Fruit fly (Drosophila melanogaster) ovary, adult (tissue): ENCODE measurements around the gene Best3.

Experiments used
- CG17801 ChIP-seq: fragments of 200-800 bp; optimal IDR thresholded peaks from 2 replicates; lab custom pipeline; 2019; ENCODE audit warnings: missing biosample characterization, mild to moderate bottlenecking, missing genetic modification characterization, moderate library complexity; ENCODE audit not compliant: partially characterized antibody

Best3 gene

dm6 chr3L:15314539-15314938, 12.0 kb upstream of the Best3 start:
- TF ChIP-seq CG17801 (GFP tag; lab: Kevin White, UChicago), result no peak

- TF ChIP-seq CG17801 (GFP tag; lab: Kevin White, UChicago), result no peak
These were observed 9.1 kb upstream of the Best3 start for dm6 chr3L:15311457-15312368.

DNA sequence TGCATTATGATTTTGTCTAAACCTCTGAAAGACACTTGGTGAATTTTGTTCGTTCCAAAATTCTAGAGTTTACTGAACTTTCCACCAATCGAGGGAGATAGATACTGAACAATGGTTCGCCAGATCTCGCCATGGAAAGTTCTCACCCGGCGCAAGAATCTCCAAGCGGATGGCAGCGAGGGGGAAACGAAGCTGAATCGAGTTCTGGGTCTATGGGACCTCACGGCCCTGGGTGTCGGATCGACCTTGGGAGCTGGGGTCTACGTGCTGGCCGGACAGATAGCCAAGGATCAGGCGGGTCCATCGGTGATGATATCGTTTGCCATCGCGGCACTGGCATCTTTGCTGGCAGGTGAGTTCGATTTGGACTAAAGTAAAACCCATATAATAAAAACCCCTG, 3.9 kb upstream of the Best3 start:
- TF ChIP-seq CG17801 (GFP tag; lab: Kevin White, UChicago), result no peak

dm6 chr3L:15305036-15305613, 2.5 kb upstream of the Best3 start:
- no peak for TF ChIP-seq CG17801 (GFP tag; lab: Kevin White, UChicago)

dm6 chr3L:15304224-15305035, 1.8 kb upstream of the Best3 start, which contains the start of gene CG7255:
Gene CG7255, plus strand, starts transcription at chr3L:15304255.
- no peak for TF ChIP-seq CG17801 (GFP tag; lab: Kevin White, UChicago)

- TF ChIP-seq CG17801 (GFP tag; lab: Kevin White, UChicago), result no peak
These were observed 1.0 kb upstream of the Best3 start for dm6 chr3L:15303630-15304029.

DNA sequence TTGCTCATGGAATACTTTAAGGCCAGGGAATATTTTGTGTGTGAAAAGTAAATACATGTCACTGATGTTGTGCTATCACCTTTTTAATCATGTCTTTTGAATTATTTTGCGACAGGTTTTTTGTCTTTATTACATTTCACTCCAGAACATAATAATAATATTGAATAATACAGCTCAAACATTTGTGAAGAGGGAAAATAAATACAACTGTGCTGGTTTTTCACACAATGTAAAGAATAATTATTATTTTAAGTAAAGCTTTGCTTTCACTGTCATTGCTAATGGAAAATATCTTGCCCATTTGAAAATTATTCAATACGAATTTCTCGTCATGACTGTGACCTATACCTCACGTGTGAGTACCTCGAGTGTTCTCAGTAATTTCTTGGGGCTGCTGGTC, 3.9 kb downstream of the Best3 start, which contains the start of gene Best4:
Best4 (plus strand) TSS at position 301 of the 400 bp plus-strand sequence.
- no peak for TF ChIP-seq CG17801 (GFP tag; lab: Kevin White, UChicago)

- TF ChIP-seq CG17801 (GFP tag; lab: Kevin White, UChicago), result no peak
These were observed 13.3 kb downstream of the Best3 start for dm6 chr3L:15289257-15289762.

DNA sequence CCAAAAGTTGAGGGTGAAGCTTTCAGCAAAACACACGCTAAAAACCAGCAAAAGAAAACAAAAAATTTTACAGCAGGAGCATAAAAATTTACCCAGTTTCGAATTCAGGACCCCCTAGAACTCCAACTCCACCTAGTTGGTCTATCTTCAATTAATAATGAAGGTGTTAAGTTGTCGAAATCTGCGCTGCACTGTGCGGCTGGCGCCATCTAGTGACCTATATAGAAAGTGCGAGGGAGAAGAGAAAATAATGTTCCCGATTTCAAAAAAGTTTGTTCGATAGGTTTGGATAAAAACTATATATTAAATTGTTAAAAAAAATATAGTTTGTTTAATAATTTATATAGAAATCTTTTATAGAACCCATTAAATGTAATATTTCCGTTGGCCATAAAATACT, 15.6 kb downstream of the Best3 start:
- no peak for TF ChIP-seq CG17801 (GFP tag; lab: Kevin White, UChicago)

DNA sequence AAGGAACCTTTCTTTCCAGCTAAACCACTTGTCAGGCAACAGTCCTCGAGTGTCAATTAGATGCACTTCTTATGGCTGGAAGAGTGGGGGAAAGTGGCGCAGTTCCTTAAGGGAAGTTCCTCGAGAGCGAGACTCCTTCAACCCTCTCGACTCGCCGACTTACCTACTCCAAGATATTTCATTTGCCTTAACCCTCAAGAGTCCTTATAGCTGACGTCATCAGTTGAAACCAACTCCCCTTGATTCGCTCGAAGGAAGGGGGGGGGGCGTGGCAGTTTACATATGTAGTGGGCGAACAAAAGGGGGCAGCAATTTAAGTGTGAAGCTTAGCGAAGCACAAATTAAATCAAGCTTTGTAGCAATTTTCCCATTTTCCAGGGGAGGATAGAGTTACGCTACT, 21.5 kb downstream of the Best3 start:
- TF ChIP-seq CG17801 (GFP tag; lab: Kevin White, UChicago), result no peak

- no peak for TF ChIP-seq CG17801 (GFP tag; lab: Kevin White, UChicago)
These were observed 27.0 kb downstream of the Best3 start for dm6 chr3L:15275469-15276153.

- no peak for TF ChIP-seq CG17801 (GFP tag; lab: Kevin White, UChicago)
These were observed 33.7 kb downstream of the Best3 start for dm6 chr3L:15268707-15269385.

dm6 chr3L:15267710-15268609, 34.6 kb downstream of the Best3 start:
- TF ChIP-seq CG17801 (GFP tag; lab: Kevin White, UChicago), result no peak
